Fruit fly (Drosophila melanogaster) whole organism, embryonic: Measurements from ENCODE around the gene CG17768.

Experiments used
- ATbp ChIP-seq: fragments of 200-800 bp; sonication (Bioruptor generic); optimal IDR thresholded peaks from 2 replicates; lab custom pipeline; 2017; ENCODE audit warnings: missing biosample characterization, mild to moderate bottlenecking, missing genetic modification characterization, missing genetic modification reagents
- B-H1 ChIP-seq: fragments of 200-800 bp; sonication (Bioruptor generic); IDR thresholded peaks from 3 replicates; pipeline ENCODE4 v1.3.6; 2022; ENCODE audit warnings: missing biosample characterization, missing genetic modification characterization
- CG10462 ChIP-seq: fragments of 200-800 bp; sonication (Bioruptor generic); optimal IDR thresholded peaks from 2 replicates; lab custom pipeline; 2016; ENCODE audit warnings: missing biosample characterization, missing genetic modification characterization
- CG10565 ChIP-seq: fragments of 200-800 bp; sonication (Bioruptor generic); optimal IDR thresholded peaks from 3 replicates; lab custom pipeline; 2016; ENCODE audit warnings: missing biosample characterization, mild to moderate bottlenecking, missing genetic modification characterization
- CG11695 ChIP-seq: fragments of 200-800 bp; sonication (Bioruptor generic); IDR thresholded peaks from 3 replicates; pipeline ENCODE4 v1.3.6; 2022; ENCODE audit warnings: missing biosample characterization, missing genetic modification characterization
- CG12391 ChIP-seq: fragments of 200-800 bp; sonication (Bioruptor generic); optimal IDR thresholded peaks from 3 replicates; lab custom pipeline; 2018; ENCODE audit warnings: missing biosample characterization, mild to moderate bottlenecking, missing genetic modification characterization, moderate library complexity
- CG14860 ChIP-seq: fragments of 200-800 bp; sonication (Bioruptor generic); IDR thresholded peaks from 3 replicates; pipeline ENCODE4 v1.3.6; 2022; ENCODE audit warnings: missing biosample characterization, missing genetic modification characterization; ENCODE audit not compliant: partially characterized antibody
- CG1602 ChIP-seq: fragments of 200-800 bp; sonication (Bioruptor generic); optimal IDR thresholded peaks from 3 replicates; lab custom pipeline; 2016; ENCODE audit warnings: missing biosample characterization, missing genetic modification characterization
- CG17612 ChIP-seq: fragments of 200-800 bp; sonication (Bioruptor generic); IDR thresholded peaks from 2 replicates; pipeline ENCODE4 v1.3.6; 2022; ENCODE audit warnings: missing biosample characterization, missing genetic modification characterization
- CG18619 ChIP-seq: fragments of 200-800 bp; sonication (Bioruptor generic); optimal IDR thresholded peaks from 3 replicates; lab custom pipeline; 2017; ENCODE audit warnings: missing biosample characterization, mild to moderate bottlenecking, missing genetic modification characterization
- CG2116 ChIP-seq: fragments of 200-800 bp; sonication (Bioruptor generic); optimal IDR thresholded peaks from 3 replicates; lab custom pipeline; 2018; ENCODE audit warnings: missing biosample characterization, mild to moderate bottlenecking, missing genetic modification characterization
- CG2120 ChIP-seq: fragments of 200-800 bp; sonication (Bioruptor generic); optimal IDR thresholded peaks from 3 replicates; lab custom pipeline; 2016; ENCODE audit warnings: missing biosample characterization, missing genetic modification characterization
- CG2875 ChIP-seq: fragments of 200-800 bp; sonication (Bioruptor generic); optimal IDR thresholded peaks from 2 replicates; lab custom pipeline; 2017; ENCODE audit warnings: missing biosample characterization, mild to moderate bottlenecking, missing genetic modification characterization, missing genetic modification reagents
- CG31365 ChIP-seq: fragments of 200-800 bp; sonication (Bioruptor generic); optimal IDR thresholded peaks from 2 replicates; lab custom pipeline; 2018; ENCODE audit warnings: missing biosample characterization, mild to moderate bottlenecking, missing genetic modification characterization
- CG32532 ChIP-seq: fragments of 200-800 bp; sonication (Bioruptor generic); IDR thresholded peaks from 2 replicates; pipeline ENCODE4 v1.3.6; 2022; ENCODE audit warnings: missing biosample characterization, missing genetic modification characterization
- CG6175 ChIP-seq: fragments of 200-800 bp; sonication (Bioruptor generic); IDR thresholded peaks from 3 replicates; pipeline ENCODE4 v1.3.6; 2022; ENCODE audit warnings: missing biosample characterization, missing genetic modification characterization
- CG7745 ChIP-seq: fragments of 200-800 bp; sonication (Bioruptor generic); optimal IDR thresholded peaks from 2 replicates; lab custom pipeline; 2018; ENCODE audit warnings: missing biosample characterization, mild to moderate bottlenecking, missing genetic modification characterization, moderate library complexity
- CG8089 ChIP-seq: fragments of 200-800 bp; sonication (Bioruptor generic); optimal IDR thresholded peaks from 3 replicates; lab custom pipeline; 2016; ENCODE audit warnings: missing biosample characterization, missing genetic modification characterization
- CoRest ChIP-seq: fragments of 200-800 bp; sonication (Bioruptor generic); optimal IDR thresholded peaks from 3 replicates; lab custom pipeline; 2018; ENCODE audit warnings: missing biosample characterization, mild to moderate bottlenecking, missing genetic modification characterization, moderate library complexity
- D ChIP-seq, 2 experiments: fragments of 200-800 bp in 1 of 2; fragments of >200 bp in 1 of 2; sonication (Bioruptor generic) in 1 of 2; optimal IDR thresholded peaks; 2 replicates in 1 of 2; 3 replicates in 1 of 2; lab custom pipeline; 2017; ENCODE audit warnings: mild to moderate bottlenecking in 1 of 2, missing biosample characterization in 1 of 2, missing genetic modification characterization in 1 of 2, missing genetic modification reagents in 1 of 2
- Dip2 ChIP-seq: fragments of 200-800 bp; sonication (Bioruptor generic); IDR thresholded peaks from 2 replicates; pipeline ENCODE4 v1.3.6; 2022; ENCODE audit warnings: missing biosample characterization, missing genetic modification characterization
- Dref ChIP-seq: fragments of 200-800 bp; sonication (Bioruptor generic); IDR thresholded peaks from 2 replicates; pipeline ENCODE4 v1.3.6; 2022; ENCODE audit warnings: missing biosample characterization, missing genetic modification characterization
- ERR ChIP-seq: fragments of 200-800 bp; sonication (Bioruptor generic); optimal IDR thresholded peaks from 2 replicates; lab custom pipeline; 2016; ENCODE audit warnings: missing biosample characterization, missing genetic modification characterization
- Fer1 ChIP-seq: fragments of 200-800 bp; sonication (Bioruptor generic); optimal IDR thresholded peaks from 2 replicates; lab custom pipeline; 2017; ENCODE audit warnings: missing biosample characterization, mild to moderate bottlenecking, missing genetic modification characterization
- Gug ChIP-seq: fragments of 200-800 bp; sonication (Bioruptor generic); IDR thresholded peaks from 4 replicates; pipeline ENCODE4 v1.3.6; 2022; ENCODE audit warnings: missing biosample characterization, missing genetic modification characterization
- HLH4C ChIP-seq: fragments of 200-800 bp; sonication (Bioruptor generic); IDR thresholded peaks from 3 replicates; pipeline ENCODE4 v1.3.6; 2022; ENCODE audit warnings: missing biosample characterization, missing genetic modification characterization; ENCODE audit not compliant: partially characterized antibody
- Hsf ChIP-seq: fragments of 200-800 bp; sonication (Bioruptor generic); optimal IDR thresholded peaks from 3 replicates; lab custom pipeline; 2016; ENCODE audit warnings: missing biosample characterization, missing genetic modification characterization
- MBD-R2 ChIP-seq: fragments of 200-800 bp; sonication (Bioruptor generic); IDR thresholded peaks from 2 replicates; pipeline ENCODE4 v1.3.6; 2022; ENCODE audit warnings: missing biosample characterization, missing genetic modification characterization
- NFAT ChIP-seq: fragments of 200-800 bp; sonication (Bioruptor generic); IDR thresholded peaks from 2 replicates; pipeline ENCODE4 v1.3.6; 2022; ENCODE audit warnings: missing biosample characterization, missing genetic modification characterization
- Neu2 ChIP-seq: fragments of 200-800 bp; sonication (Bioruptor generic); optimal IDR thresholded peaks from 3 replicates; lab custom pipeline; 2016; ENCODE audit warnings: missing biosample characterization, missing genetic modification characterization, borderline replicate concordance
- Nf-YC ChIP-seq: fragments of 200-800 bp; optimal IDR thresholded peaks from 3 replicates; lab custom pipeline; 2019; ENCODE audit warnings: missing biosample characterization, mild to moderate bottlenecking, missing genetic modification characterization, moderate library complexity
- Optix ChIP-seq: fragments of 200-800 bp; sonication (Bioruptor generic); IDR thresholded peaks from 3 replicates; pipeline ENCODE4 v1.3.6; 2022; ENCODE audit warnings: missing biosample characterization, missing genetic modification characterization
- Rfx ChIP-seq: fragments of 200-800 bp; sonication (Bioruptor generic); IDR thresholded peaks from 2 replicates; pipeline ENCODE4 v1.3.6; 2022; ENCODE audit warnings: missing biosample characterization, missing genetic modification characterization
- bbx ChIP-seq: fragments of 200-800 bp; sonication (Bioruptor generic); IDR thresholded peaks from 2 replicates; pipeline ENCODE4 v1.3.6; 2022; ENCODE audit warnings: missing biosample characterization, missing genetic modification characterization; ENCODE audit not compliant: partially characterized antibody
- crol ChIP-seq: fragments of 200-800 bp; sonication (Bioruptor generic); IDR thresholded peaks from 2 replicates; pipeline ENCODE4 v1.3.6; 2022; ENCODE audit warnings: missing biosample characterization, missing genetic modification characterization
- cwo ChIP-seq: fragments of 200-800 bp; sonication (Bioruptor generic); optimal IDR thresholded peaks from 3 replicates; lab custom pipeline; 2017; ENCODE audit warnings: missing biosample characterization, missing genetic modification characterization, mild to moderate bottlenecking, moderate library complexity, missing genetic modification reagents
- dmrt99B ChIP-seq: fragments of 200-800 bp; sonication (Bioruptor generic); optimal IDR thresholded peaks from 2 replicates; lab custom pipeline; 2018; ENCODE audit warnings: missing biosample characterization, mild to moderate bottlenecking, missing genetic modification characterization, moderate library complexity
- fru ChIP-seq: fragments of >200 bp; optimal IDR thresholded peaks from 2 replicates; lab custom pipeline; 2017
- gce ChIP-seq: fragments of 200-800 bp; sonication (Bioruptor generic); IDR thresholded peaks from 3 replicates; pipeline ENCODE4 v1.3.6; 2022; ENCODE audit warnings: missing biosample characterization, missing genetic modification characterization
- gro ChIP-seq: fragments of 200-800 bp; sonication (Bioruptor generic); optimal IDR thresholded peaks from 2 replicates; lab custom pipeline; 2016; ENCODE audit warnings: missing biosample characterization, missing genetic modification characterization
- gsb ChIP-seq: fragments of 200-800 bp; sonication (Bioruptor generic); IDR thresholded peaks from 2 replicates; pipeline ENCODE4 v1.3.6; 2022; ENCODE audit warnings: missing biosample characterization, missing genetic modification characterization
- h ChIP-seq: fragments of >200 bp; optimal IDR thresholded peaks from 2 replicates; lab custom pipeline; 2017
- maf-S ChIP-seq: fragments of 200-800 bp; sonication (Bioruptor generic); optimal IDR thresholded peaks from 2 replicates; lab custom pipeline; 2016; ENCODE audit warnings: missing biosample characterization, missing genetic modification characterization
- p53 ChIP-seq: fragments of 200-800 bp; sonication (Bioruptor generic); optimal IDR thresholded peaks from 2 replicates; lab custom pipeline; 2016; ENCODE audit warnings: missing biosample characterization, missing genetic modification characterization
- pho ChIP-seq: fragments of 200-800 bp; sonication (Bioruptor generic); optimal IDR thresholded peaks from 2 replicates; lab custom pipeline; 2016; ENCODE audit warnings: missing biosample characterization, missing genetic modification characterization
- sens ChIP-seq: fragments of 200-800 bp; sonication (Bioruptor generic); peaks from one replicate; lab custom pipeline; 2016; ENCODE audit warnings: missing biosample characterization, missing genetic modification characterization
- sna ChIP-seq: fragments of 200-800 bp; sonication (Bioruptor generic); IDR thresholded peaks from 2 replicates; pipeline ENCODE4 v1.3.6; 2022; ENCODE audit warnings: missing biosample characterization, missing genetic modification characterization; ENCODE audit not compliant: partially characterized antibody
- so ChIP-seq: fragments of 200-800 bp; sonication (Bioruptor generic); IDR thresholded peaks from 3 replicates; pipeline ENCODE4 v1.3.6; 2022; ENCODE audit warnings: missing biosample characterization, missing genetic modification characterization
- ssp ChIP-seq: fragments of 200-800 bp; sonication (Bioruptor generic); IDR thresholded peaks from 2 replicates; pipeline ENCODE4 v1.3.6; 2022; ENCODE audit warnings: missing biosample characterization, missing genetic modification characterization
- z ChIP-seq: fragments of 200-800 bp; sonication (Bioruptor generic); IDR thresholded peaks from 3 replicates; pipeline ENCODE4 v1.3.6; 2022; ENCODE audit warnings: missing biosample characterization, missing genetic modification characterization

The CG17768 gene

dm6 chr2L:10375464-10376236 lies 29.4 kb downstream of the CG17768 start, which contains the start of the genes CG33303 and dpr19:
TSS of gene CG33303 (minus strand) at chr2L:10375757.
TSS of gene dpr19 (plus strand) at chr2L:10376168.
- no peak for TF ChIP-seq p53
- no peak for TF ChIP-seq fru (lab: Kevin White, UChicago)
- TF ChIP-seq CG14860 = no peak
- TF ChIP-seq crol (GFP tag; lab: Robert Waterston, UW) = no peak
- TF ChIP-seq Hsf (GFP tag; lab: Kevin White, UChicago) = no peak
- TF ChIP-seq h (lab: Kevin White, UChicago) = no peak
- peak; percentile 80 for TF ChIP-seq dmrt99B (tag; lab: Kevin White, UChicago)
- peak; percentile 20 for TF ChIP-seq CG10462 (GFP tag; lab: Kevin White, UChicago)
- 0 out of 2 replicates have a peak, but pooled peaks have one; percentile 19 for TF ChIP-seq bbx
- TF ChIP-seq CG32532 (GFP tag; lab: Robert Waterston, UW) = peak; percentile 82
- TF ChIP-seq B-H1 = peak; percentile 27; the same call in 1 of the 3 replicates
- peak; percentile 76 for TF ChIP-seq CG11695
- TF ChIP-seq cwo (GFP tag; lab: Kevin White, UChicago) = peak; percentile 62
- TF ChIP-seq CG8089 = no peak
- TF ChIP-seq z (GFP tag; lab: Robert Waterston, UW) = no peak
- no peak for TF ChIP-seq CG31365 (tag; lab: Kevin White, UChicago)
- TF ChIP-seq NFAT = no peak
- TF ChIP-seq ERR (GFP tag; lab: Kevin White, UChicago) = no peak
- peak; percentile 72 for TF ChIP-seq Rfx (GFP tag; lab: Robert Waterston, UW)
- no peak for TF ChIP-seq sna
- no peak for TF ChIP-seq Optix (GFP tag; lab: Robert Waterston, UW)
- TF ChIP-seq CG12391 (tag; lab: Kevin White, UChicago) = peak; percentile 92
- TF ChIP-seq Nf-YC (tag; lab: Kevin White, UChicago) = peak; percentile 79
- TF ChIP-seq ATbp (GFP tag; lab: Kevin White, UChicago) = peak; percentile 71
- peak; percentile 60; the same call in 1 of the 2 replicates for TF ChIP-seq ssp (GFP tag; lab: Robert Waterston, UW)
- TF ChIP-seq gsb = no peak
- TF ChIP-seq Neu2 (GFP tag; lab: Kevin White, UChicago) = no peak
- no peak for TF ChIP-seq HLH4C
- 0 out of 3 replicates have a peak, but pooled peaks have one; percentile 7 for TF ChIP-seq so (GFP tag; lab: Robert Waterston, UW)
- peak; percentile 52 for TF ChIP-seq CG1602 (GFP tag; lab: Kevin White, UChicago)
- TF ChIP-seq CG7745 = peak; percentile 3
- no peak for TF ChIP-seq sens (GFP tag; lab: Kevin White, UChicago)
- no peak for TF ChIP-seq pho
- TF ChIP-seq CG10565 = no peak
- no peak for TF ChIP-seq Gug
- TF ChIP-seq MBD-R2 (GFP tag; lab: Robert Waterston, UW) = peak; percentile 78
- TF ChIP-seq CG18619 = peak; percentile 68
- peak; percentile 55 for TF ChIP-seq CG2116 (GFP tag; lab: Kevin White, UChicago)
- TF ChIP-seq CG17612 (GFP tag; lab: Robert Waterston, UW) = no peak
- TF ChIP-seq maf-S (GFP tag; lab: Kevin White, UChicago) = no peak
- TF ChIP-seq Dref (GFP tag; lab: Robert Waterston, UW) = no peak
- TF ChIP-seq CG2120 (GFP tag; lab: Kevin White, UChicago) = peak; percentile 27
- peak; percentile 85 for TF ChIP-seq Fer1 (GFP tag; lab: Kevin White, UChicago)
- peak; percentile 36 for TF ChIP-seq CG2875 (GFP tag; lab: Kevin White, UChicago)
- TF ChIP-seq CG6175 (GFP tag; lab: Robert Waterston, UW) = no peak
- peak; percentile 83 for TF ChIP-seq CoRest
- TF ChIP-seq gro (GFP tag; lab: Kevin White, UChicago) = peak; percentile 50
- TF ChIP-seq Dip2 = no peak
- no peak for TF ChIP-seq D (optimal IDR thresholded peaks at IDR 0.05; lab: Kevin White, UChicago)
- peak; percentile 49 for TF ChIP-seq D (GFP tag; optimal IDR thresholded peaks at IDR 0.05; lab: Kevin White, UChicago)
- TF ChIP-seq gce (GFP tag; lab: Robert Waterston, UW) = peak; percentile 76
